Worm (Caenorhabditis elegans) whole organism, L3 larva: Measurements from ENCODE around the gene F42C5.6.

Experiments used
- R02D3.7 ChIP-seq: fragments of 150-350 bp; optimal IDR thresholded peaks from 2 replicates; lab custom pipeline; 2014; ENCODE audit warnings: missing biosample characterization, missing genetic modification characterization
- ZK546.5 ChIP-seq: sonication (generic microtip); optimal IDR thresholded peaks from 2 replicates; lab custom pipeline; 2017; ENCODE audit warnings: missing biosample characterization, missing genetic modification characterization
- ama-1 ChIP-seq: fragments of 150-350 bp; optimal IDR thresholded peaks from 2 replicates; lab custom pipeline; 2018
- ceh-16 ChIP-seq: sonication (generic microtip); optimal IDR thresholded peaks from 2 replicates; lab custom pipeline; 2017; ENCODE audit warnings: missing biosample characterization, missing genetic modification characterization
- ceh-28 ChIP-seq: fragments of 150-350 bp; optimal IDR thresholded peaks from 2 replicates; lab custom pipeline; 2014; ENCODE audit warnings: missing biosample characterization, missing genetic modification reagents, missing genetic modification characterization
- ceh-82 ChIP-seq: fragments of 150-350 bp; optimal IDR thresholded peaks from 2 replicates; lab custom pipeline; 2014; ENCODE audit warnings: missing biosample characterization, missing genetic modification characterization
- ceh-9 ChIP-seq: sonication (generic microtip); optimal IDR thresholded peaks from 2 replicates; lab custom pipeline; 2018; ENCODE audit warnings: missing biosample characterization, missing genetic modification characterization
- daf-12 ChIP-seq: fragments of 150-350 bp; optimal IDR thresholded peaks from 2 replicates; lab custom pipeline; 2014; ENCODE audit warnings: missing biosample characterization, missing genetic modification reagents, missing genetic modification characterization
- egl-27 ChIP-seq: sonication (generic microtip); optimal IDR thresholded peaks from 4 replicates; lab custom pipeline; 2017; ENCODE audit warnings: missing biosample characterization, missing genetic modification reagents, missing genetic modification characterization
- egl-5 ChIP-seq: fragments of 150-350 bp; optimal IDR thresholded peaks from 2 replicates; lab custom pipeline; 2017; ENCODE audit warnings: missing biosample characterization, missing genetic modification reagents, missing genetic modification characterization, inconsistent platforms
- elt-1 ChIP-seq: fragments of 150-350 bp; optimal IDR thresholded peaks from 2 replicates; lab custom pipeline; 2014; ENCODE audit warnings: missing biosample characterization, missing genetic modification characterization
- eor-1 ChIP-seq, 2 experiments: fragments of 150-350 bp; optimal IDR thresholded peaks; 2 replicates each; lab custom pipeline; 2014 to 2018; ENCODE audit warnings: missing biosample characterization in 2 of 2, missing genetic modification characterization in 2 of 2
- fkh-10 ChIP-seq: sonication (generic microtip); optimal IDR thresholded peaks from 2 replicates; lab custom pipeline; 2017; ENCODE audit warnings: missing biosample characterization, missing genetic modification reagents, missing genetic modification characterization
- fkh-2 ChIP-seq: fragments of 150-350 bp; optimal IDR thresholded peaks from 2 replicates; lab custom pipeline; 2014; ENCODE audit warnings: missing biosample characterization, missing genetic modification reagents, missing genetic modification characterization
- hmg-11 ChIP-seq: sonication (generic microtip); optimal IDR thresholded peaks from 2 replicates; lab custom pipeline; 2016; ENCODE audit warnings: missing genetic modification characterization, missing compliant biosample characterization
- jun-1 ChIP-seq: fragments of 150-350 bp; optimal IDR thresholded peaks from 2 replicates; lab custom pipeline; 2014; ENCODE audit warnings: missing biosample characterization, missing genetic modification reagents, missing genetic modification characterization
- lin-15B ChIP-seq: fragments of 150-350 bp; optimal IDR thresholded peaks from 2 replicates; lab custom pipeline; 2014; ENCODE audit warnings: missing biosample characterization, missing genetic modification characterization
- lin-39 ChIP-seq: fragments of 150-350 bp; optimal IDR thresholded peaks from 2 replicates; lab custom pipeline; 2018; ENCODE audit warnings: missing biosample characterization, missing genetic modification reagents, missing genetic modification characterization
- mdl-1 ChIP-seq: fragments of 150-350 bp; optimal IDR thresholded peaks from 2 replicates; lab custom pipeline; 2014; ENCODE audit warnings: missing biosample characterization, missing genetic modification characterization
- mml-1 ChIP-seq: fragments of 150-350 bp; sonication (generic microtip); optimal IDR thresholded peaks from 3 replicates; lab custom pipeline; 2014; ENCODE audit warnings: missing biosample characterization, missing genetic modification characterization
- nfya-1 ChIP-seq: sonication (generic microtip); optimal IDR thresholded peaks from 2 replicates; lab custom pipeline; 2017; ENCODE audit warnings: missing genetic modification characterization, mild to moderate bottlenecking, missing compliant biosample characterization, antibody characterized with exemption, moderate library complexity; ENCODE audit not compliant: insufficient read depth
- nhr-12 ChIP-seq: fragments of 150-350 bp; optimal IDR thresholded peaks from 2 replicates; lab custom pipeline; 2014; ENCODE audit warnings: missing biosample characterization, missing genetic modification characterization
- nhr-23 ChIP-seq: fragments of 150-350 bp; optimal IDR thresholded peaks from 2 replicates; lab custom pipeline; 2014; ENCODE audit warnings: missing biosample characterization, missing genetic modification reagents, missing genetic modification characterization
- nhr-237 ChIP-seq: fragments of 150-350 bp; optimal IDR thresholded peaks from 2 replicates; lab custom pipeline; 2014; ENCODE audit warnings: missing biosample characterization, missing genetic modification characterization
- nhr-25 ChIP-seq: sonication (generic microtip); optimal IDR thresholded peaks from 2 replicates; lab custom pipeline; 2017; ENCODE audit warnings: missing biosample characterization, missing genetic modification characterization
- nhr-28 ChIP-seq: fragments of 150-350 bp; optimal IDR thresholded peaks from 2 replicates; lab custom pipeline; 2014; ENCODE audit warnings: missing biosample characterization, missing genetic modification characterization
- nhr-43 ChIP-seq: sonication (generic microtip); optimal IDR thresholded peaks from 2 replicates; lab custom pipeline; 2016; ENCODE audit warnings: mild to moderate bottlenecking, missing genetic modification characterization, missing compliant biosample characterization; ENCODE audit not compliant: poor library complexity, severe bottlenecking
- nhr-67 ChIP-seq: fragments of 150-350 bp; optimal IDR thresholded peaks from 2 replicates; lab custom pipeline; 2014; ENCODE audit warnings: missing biosample characterization, missing genetic modification characterization
- nhr-76 ChIP-seq: fragments of 150-350 bp; sonication (generic microtip); optimal IDR thresholded peaks from 5 replicates; lab custom pipeline; 2014; ENCODE audit warnings: missing biosample characterization, missing genetic modification characterization
- nhr-77 ChIP-seq: fragments of 150-350 bp; optimal IDR thresholded peaks from 2 replicates; lab custom pipeline; 2014; ENCODE audit warnings: missing biosample characterization, missing genetic modification characterization
- pha-4 ChIP-seq: fragments of 150-350 bp; optimal IDR thresholded peaks from 2 replicates; lab custom pipeline; 2014; ENCODE audit warnings: missing biosample characterization, missing genetic modification reagents, missing genetic modification characterization
- pqm-1 ChIP-seq: fragments of 150-350 bp; optimal IDR thresholded peaks from 2 replicates; lab custom pipeline; 2017; ENCODE audit warnings: missing biosample characterization, missing genetic modification characterization, inconsistent platforms
- skn-1 ChIP-seq: fragments of 150-350 bp; optimal IDR thresholded peaks from 2 replicates; lab custom pipeline; 2014; ENCODE audit warnings: missing biosample characterization, missing genetic modification characterization
- snpc-4 ChIP-seq: fragments of 150-350 bp; optimal IDR thresholded peaks from 2 replicates; lab custom pipeline; 2014; ENCODE audit warnings: missing biosample characterization, missing genetic modification characterization
- tbx-2 ChIP-seq: sonication (generic microtip); optimal IDR thresholded peaks from 2 replicates; lab custom pipeline; 2016; ENCODE audit warnings: mild to moderate bottlenecking, missing genetic modification characterization, missing compliant biosample characterization
- unc-62 ChIP-seq: fragments of 150-350 bp; sonication (generic microtip); optimal IDR thresholded peaks from 4 replicates; lab custom pipeline; 2014; ENCODE audit warnings: missing biosample characterization, missing genetic modification reagents, missing genetic modification characterization
- zag-1 ChIP-seq: fragments of 150-350 bp; optimal IDR thresholded peaks from 2 replicates; lab custom pipeline; 2014; ENCODE audit warnings: missing biosample characterization, missing genetic modification characterization
- ztf-11 ChIP-seq: fragments of 150-350 bp; optimal IDR thresholded peaks from 2 replicates; lab custom pipeline; 2014; ENCODE audit warnings: missing biosample characterization, missing genetic modification characterization
- ztf-4 ChIP-seq: fragments of 150-350 bp; optimal IDR thresholded peaks from 2 replicates; lab custom pipeline; 2014; ENCODE audit warnings: missing biosample characterization, missing genetic modification characterization

F42C5.6 gene

DNA sequence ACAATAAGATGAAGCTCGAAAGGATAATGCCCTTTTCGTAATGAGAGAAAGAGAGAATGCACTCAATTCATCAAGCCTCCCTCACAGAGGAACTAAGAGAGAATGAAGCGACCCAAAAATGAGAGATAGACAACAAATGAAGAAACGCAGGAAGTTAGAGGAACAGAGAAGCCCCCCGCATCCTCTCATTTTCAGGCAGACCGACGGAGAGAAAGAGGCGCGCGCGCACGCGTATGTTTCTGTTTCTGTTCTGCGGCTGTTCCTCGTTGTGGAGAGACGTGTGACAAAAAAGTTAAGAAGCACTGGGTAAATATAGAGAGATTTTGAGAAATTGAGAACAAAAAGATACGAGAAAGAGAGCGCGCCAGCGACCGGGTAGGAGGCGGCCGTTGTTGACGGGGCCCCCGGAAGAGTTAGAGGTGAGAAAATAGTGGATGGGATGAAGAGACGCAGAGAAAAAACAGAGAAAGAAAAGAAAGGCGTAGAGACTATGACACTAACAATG, 11.1 kb upstream of the F42C5.6 start (continued):
- peak; percentile 21 for TF ChIP-seq skn-1 (tag; lab: Kevin White, UChicago)
- peak; percentile 47 for TF ChIP-seq egl-5 (tag; lab: Kevin White, UChicago)

DNA sequence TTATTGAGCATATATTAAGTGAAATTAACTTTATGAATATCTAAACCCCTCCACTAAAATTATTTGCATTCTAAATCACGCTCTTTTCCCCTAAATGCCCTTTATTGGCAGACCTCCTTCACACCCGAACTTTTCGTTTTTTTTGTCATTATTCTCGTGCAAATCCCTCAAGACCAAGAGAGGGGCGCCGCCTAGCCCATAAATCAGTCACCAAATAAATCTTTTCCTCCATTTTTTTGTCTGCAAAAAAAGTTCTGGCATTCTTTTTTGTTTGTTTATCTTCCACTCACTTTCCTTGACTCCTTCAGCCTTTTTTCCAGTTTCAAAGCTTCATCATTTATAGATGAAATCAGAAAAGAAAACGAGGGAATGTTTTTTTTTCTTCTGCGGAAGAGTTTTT, 10.0 kb upstream of the F42C5.6 start:
- TF ChIP-seq lin-39 (tag; lab: Kevin White, UChicago) (peak; percentile 50), hmg-11 (tag; lab: Kevin White, UChicago) (no peak), nhr-23 (tag; lab: Kevin White, UChicago) (no peak), elt-1 (tag; lab: Kevin White, UChicago) (peak; percentile 73), egl-5 (tag; lab: Kevin White, UChicago) (peak; percentile 6), nhr-76 (tag; lab: Kevin White, UChicago) (no peak)

DNA sequence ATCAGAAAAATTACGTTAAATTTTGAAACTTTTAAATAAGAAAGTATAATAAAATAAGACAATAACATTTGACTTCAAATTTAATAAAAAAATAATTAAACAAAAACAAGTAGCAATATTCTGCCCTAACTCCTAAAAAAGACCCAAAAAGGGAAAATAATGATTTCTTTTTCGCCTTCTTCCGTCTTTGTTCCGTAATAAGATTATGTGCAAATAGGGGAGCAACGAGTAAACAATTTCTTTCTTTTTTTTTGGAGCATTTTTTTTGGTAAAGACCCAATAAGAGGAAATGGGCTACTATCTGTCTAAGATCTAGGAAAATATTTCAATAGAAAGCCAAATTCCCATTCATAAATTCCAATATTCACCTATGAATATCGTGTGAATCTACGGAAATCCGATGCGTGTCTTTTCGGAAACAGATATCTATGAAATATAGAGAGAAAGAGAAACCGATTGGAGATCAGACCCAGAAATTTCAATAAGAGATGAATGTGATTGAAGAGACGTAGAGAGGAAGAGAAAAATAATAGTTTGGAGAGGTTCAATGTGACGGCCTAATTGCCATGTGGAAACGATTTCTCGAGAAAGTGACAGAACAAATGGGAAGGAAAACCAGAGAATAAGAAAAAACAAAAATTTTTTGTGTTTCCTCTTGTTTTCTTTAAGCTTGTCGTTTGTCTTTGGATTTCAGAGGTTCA, 9.1 kb upstream of the F42C5.6 start:
- peak; percentile 2 for TF ChIP-seq pha-4 (tag; lab: Kevin White, UChicago)
- no peak for TF ChIP-seq snpc-4 (tag; lab: Kevin White, UChicago)
- TF ChIP-seq mdl-1 (tag; lab: Kevin White, UChicago): no peak
- TF ChIP-seq daf-12: no peak
- no peak for TF ChIP-seq nhr-28 (tag; lab: Kevin White, UChicago)
- no peak for TF ChIP-seq zag-1 (tag; lab: Kevin White, UChicago)
- peak; percentile 6 for TF ChIP-seq nhr-25
- TF ChIP-seq nhr-67 (tag; lab: Kevin White, UChicago): no peak
- no peak for TF ChIP-seq ceh-16 (tag; lab: Kevin White, UChicago)
- no peak for TF ChIP-seq skn-1 (tag; lab: Kevin White, UChicago)
- no peak for TF ChIP-seq egl-5 (tag; lab: Kevin White, UChicago)
- no peak for TF ChIP-seq ztf-11 (tag; lab: Kevin White, UChicago)
- no peak for TF ChIP-seq ceh-9 (tag; lab: Kevin White, UChicago)
- no peak for TF ChIP-seq ZK546.5
- TF ChIP-seq nhr-76 (tag; lab: Kevin White, UChicago): no peak
- TF ChIP-seq ztf-4 (tag; lab: Kevin White, UChicago): no peak
- TF ChIP-seq hmg-11 (tag; lab: Kevin White, UChicago): peak; percentile 13
- no peak for TF ChIP-seq tbx-2 (tag; lab: Kevin White, UChicago)
- peak; percentile 42 for TF ChIP-seq nhr-23 (tag; lab: Kevin White, UChicago)
- TF ChIP-seq egl-27 (tag; lab: Kevin White, UChicago): no peak
- TF ChIP-seq ceh-28: peak; percentile 7
- no peak for TF ChIP-seq nhr-43 (tag; lab: Kevin White, UChicago)
- no peak for TF ChIP-seq jun-1 (tag; lab: Kevin White, UChicago)
- TF ChIP-seq nhr-12 (tag; lab: Kevin White, UChicago): no peak
- TF ChIP-seq fkh-10: no peak
- no peak for TF ChIP-seq lin-39 (tag; lab: Kevin White, UChicago)
- no peak for TF ChIP-seq pqm-1 (tag; lab: Kevin White, UChicago)
- no peak for TF ChIP-seq nhr-77 (tag; lab: Kevin White, UChicago)

DNA sequence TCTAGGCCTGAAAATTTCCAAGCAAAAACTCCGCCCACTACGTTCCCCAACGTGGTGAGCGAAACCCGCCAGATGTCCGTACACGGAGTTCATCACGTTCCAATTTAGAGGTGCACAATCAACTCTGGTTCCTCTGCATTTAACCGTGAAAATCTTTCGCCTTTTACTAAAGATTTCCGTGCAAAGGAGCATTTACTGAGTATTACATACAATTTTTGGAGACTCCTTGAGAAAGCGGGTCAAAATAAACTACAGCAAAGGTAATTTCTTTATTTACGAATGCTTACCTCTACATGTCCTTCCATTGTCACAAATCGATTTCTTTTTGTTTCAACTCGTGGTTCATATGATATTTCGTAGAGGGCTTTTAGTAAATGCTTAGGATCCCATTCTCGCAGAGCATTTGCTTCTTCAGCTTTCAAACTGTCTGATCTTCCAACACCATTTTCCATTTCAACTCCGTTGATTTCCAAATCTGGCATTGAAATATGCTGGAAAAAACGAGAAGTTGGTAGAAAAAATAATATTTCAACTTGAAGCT, 7.8 kb upstream of the F42C5.6 start, which contains the start of gene F42C5.9:
TSS of gene F42C5.9 (minus strand) at position 491 of the 541 bp plus-strand sequence.
- TF ChIP-seq pqm-1 (tag; lab: Kevin White, UChicago) (peak; percentile 48), elt-1 (tag; lab: Kevin White, UChicago) (no peak), ceh-16 (tag; lab: Kevin White, UChicago) (no peak), ama-1 (lab: Kevin White, UChicago) (peak; percentile 25), snpc-4 (tag; lab: Kevin White, UChicago) (peak; percentile 95)

DNA sequence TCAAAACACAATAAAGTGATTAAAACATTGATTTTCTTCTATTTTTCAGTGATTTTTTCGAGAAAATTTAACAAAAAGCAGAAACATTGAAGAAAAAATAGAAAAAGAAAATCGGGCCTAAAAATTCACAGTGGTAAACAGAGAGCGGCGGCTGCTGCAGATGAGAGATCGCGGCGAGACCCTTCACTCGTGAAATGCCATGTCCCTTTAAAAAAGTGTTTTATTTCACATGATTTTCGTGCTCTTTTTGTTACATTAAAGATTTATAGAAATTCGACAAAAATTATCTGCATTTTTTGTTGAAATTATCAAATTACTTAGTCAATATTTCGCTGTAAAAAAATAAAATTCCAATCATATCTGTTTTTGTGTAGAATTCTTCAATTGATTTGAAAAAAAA, 5.1 kb upstream of the F42C5.6 start:
- TF ChIP-seq nhr-237 (tag; lab: Kevin White, UChicago) (no peak), nfya-1 (tag; lab: Kevin White, UChicago) (peak; percentile 77), ceh-16 (tag; lab: Kevin White, UChicago) (no peak), mdl-1 (tag; lab: Kevin White, UChicago) (no peak), skn-1 (tag; lab: Kevin White, UChicago) (peak; percentile 30), unc-62 (GFP tag; lab: Kevin White, UChicago) (no peak), ceh-9 (tag; lab: Kevin White, UChicago) (no peak), mml-1 (no peak), hmg-11 (tag; lab: Kevin White, UChicago) (peak; percentile 85), pha-4 (tag; lab: Kevin White, UChicago) (peak; percentile 92), nhr-43 (tag; lab: Kevin White, UChicago) (peak; percentile 25), nhr-77 (tag; lab: Kevin White, UChicago) (no peak), nhr-12 (tag; lab: Kevin White, UChicago) (no peak), eor-1 (tag; optimal IDR thresholded peaks at IDR 0.05; lab: Kevin White, UChicago) (no peak), snpc-4 (tag; lab: Kevin White, UChicago) (peak; percentile 80), ceh-82 (tag; lab: Kevin White, UChicago) (no peak), zag-1 (tag; lab: Kevin White, UChicago) (no peak), ztf-4 (tag; lab: Kevin White, UChicago) (no peak), fkh-2 (tag; lab: Kevin White, UChicago) (no peak), lin-15B (tag; lab: Kevin White, UChicago) (peak; percentile 43), nhr-23 (tag; lab: Kevin White, UChicago) (peak; percentile 51), R02D3.7 (tag; lab: Kevin White, UChicago) (no peak), nhr-28 (tag; lab: Kevin White, UChicago) (no peak), elt-1 (tag; lab: Kevin White, UChicago) (no peak), nhr-25 (peak; percentile 48), ama-1 (lab: Kevin White, UChicago) (peak; percentile 36), daf-12 (no peak)
